Fruit fly (Drosophila melanogaster) whole organism, wandering third instar larva: ENCODE data around the gene CG13894.
A peak's percentile ranks its signal among the peaks of the same experiment; 100 is the strongest.

Source experiments
- CG32264 ChIP-seq: fragments of 200-800 bp; sonication (Bioruptor generic); optimal IDR thresholded peaks from 2 replicates; lab custom pipeline; 2016; ENCODE audit warnings: missing biosample characterization, missing genetic modification characterization
- HLH106 ChIP-seq: fragments of 200-800 bp; optimal IDR thresholded peaks from 3 replicates; lab custom pipeline; 2019; ENCODE audit warnings: missing biosample characterization, mild to moderate bottlenecking, missing genetic modification characterization, moderate library complexity
- Jra ChIP-seq: sonication (Bioruptor generic); optimal IDR thresholded peaks from 2 replicates; lab custom pipeline; 2016; ENCODE audit warnings: missing biosample characterization, missing genetic modification characterization
- Rel ChIP-seq, 2 experiments: fragments of 200-800 bp; sonication (Bioruptor generic) in 1 of 2; optimal IDR thresholded peaks; 2 replicates in 1 of 2; 3 replicates in 1 of 2; lab custom pipeline; 2016 to 2019; ENCODE audit warnings: mild to moderate bottlenecking in 2 of 2, missing biosample characterization in 2 of 2, missing genetic modification characterization in 2 of 2, moderate library complexity in 1 of 2
- brk ChIP-seq: fragments of 200-800 bp; sonication (Bioruptor generic); optimal IDR thresholded peaks from 2 replicates; lab custom pipeline; 2016; ENCODE audit warnings: missing biosample characterization, mild to moderate bottlenecking, missing genetic modification characterization
- psq ChIP-seq: fragments of 200-800 bp; sonication (Bioruptor generic); optimal IDR thresholded peaks from 3 replicates; lab custom pipeline; 2017; ENCODE audit warnings: missing biosample characterization, mild to moderate bottlenecking, missing genetic modification characterization, moderate library complexity
- usp ChIP-seq: fragments of >200 bp; optimal IDR thresholded peaks from 2 replicates; lab custom pipeline; 2017; ENCODE audit warnings: missing biosample characterization, missing genetic modification characterization

dm6 chr3L:692699-693098, 6.2 kb downstream of the CG13894 start, which contains the start of gene Vti1a:
- TF ChIP-seq brk (GFP tag; lab: Kevin White, UChicago) (no peak), Jra (GFP tag; lab: Kevin White, UChicago) (no peak), CG32264 (GFP tag; lab: Kevin White, UChicago) (no peak), usp (GFP tag; lab: Kevin White, UChicago) (no peak), psq (GFP tag; lab: Kevin White, UChicago) (no peak), HLH106 (tag; lab: Kevin White, UChicago) (no peak), Rel (GFP tag; optimal IDR thresholded peaks at IDR 0.05; lab: Kevin White, UChicago) (no peak), Rel (tag; optimal IDR thresholded peaks at IDR 0.05; lab: Kevin White, UChicago) (peak; percentile 31)
